Worm (Caenorhabditis elegans) whole organism, L1 larva: ENCODE measurements around the gene C45B2.2.

Source experiments
- C04F5.9 ChIP-seq: sonication (generic microtip); optimal IDR thresholded peaks from 2 replicates; lab custom pipeline; 2016; ENCODE audit warnings: missing genetic modification characterization, missing compliant biosample characterization
- Y116A8C.19 ChIP-seq: sonication (generic microtip); optimal IDR thresholded peaks from 2 replicates; lab custom pipeline; 2016; ENCODE audit warnings: missing compliant biosample characterization, missing genetic modification characterization, borderline replicate concordance
- aha-1 ChIP-seq: fragments of 150-350 bp; optimal IDR thresholded peaks from 2 replicates; lab custom pipeline; 2014; ENCODE audit warnings: missing biosample characterization, missing genetic modification characterization
- blmp-1 ChIP-seq: fragments of 150-350 bp; optimal IDR thresholded peaks from 2 replicates; lab custom pipeline; 2014; ENCODE audit warnings: missing biosample characterization, missing genetic modification characterization
- ceh-90 ChIP-seq: sonication (generic microtip); optimal IDR thresholded peaks from 2 replicates; lab custom pipeline; 2016; ENCODE audit warnings: missing genetic modification characterization, missing compliant biosample characterization
- efl-1 ChIP-seq, 4 experiments: fragments of 150-350 bp; optimal IDR thresholded peaks in 3 of 4; peaks in 1 of 4; 1 replicate in 1 of 4; 2 replicates in 3 of 4; lab custom pipeline; 2014; ENCODE audit warnings: missing biosample characterization in 2 of 4, missing genetic modification characterization in 2 of 4, missing genetic modification reagents in 2 of 4
- elt-2 ChIP-seq: sonication (generic microtip); optimal IDR thresholded peaks from 2 replicates; lab custom pipeline; 2016; ENCODE audit warnings: missing genetic modification characterization, mild to moderate bottlenecking, inconsistent platforms, missing compliant biosample characterization, missing genetic modification reagents
- elt-3 ChIP-seq, 6 experiments: fragments of 150-350 bp in 1 of 6; sonication (generic microtip); optimal IDR thresholded peaks; 2 replicates each; lab custom pipeline; 2017 to 2018; ENCODE audit warnings: missing biosample characterization in 6 of 6, missing genetic modification characterization in 6 of 6, inconsistent platforms in 1 of 6
- fkh-4 ChIP-seq: sonication (generic microtip); optimal IDR thresholded peaks from 2 replicates; lab custom pipeline; 2016; ENCODE audit warnings: missing compliant biosample characterization, missing genetic modification characterization, borderline replicate concordance
- fos-1 ChIP-seq: fragments of 150-350 bp; optimal IDR thresholded peaks from 2 replicates; lab custom pipeline; 2014; ENCODE audit warnings: missing biosample characterization, missing genetic modification characterization
- grh-1 ChIP-seq: fragments of 200-800 bp; sonication (Bioruptor generic); IDR thresholded peaks from 2 replicates; pipeline ENCODE4 v1.3.6; 2022; ENCODE audit warnings: missing genetic modification reagents, missing genetic modification characterization, missing compliant biosample characterization
- lin-13 ChIP-seq: fragments of 150-350 bp; optimal IDR thresholded peaks from 2 replicates; lab custom pipeline; 2014; ENCODE audit warnings: missing biosample characterization, missing genetic modification reagents, missing genetic modification characterization
- lin-14 ChIP-seq: fragments of 200-800 bp; sonication (Bioruptor generic); optimal IDR thresholded peaks from 2 replicates; lab custom pipeline; 2018; ENCODE audit warnings: mild to moderate bottlenecking, missing genetic modification characterization, moderate library complexity, missing compliant biosample characterization
- lin-15B ChIP-seq: fragments of 150-350 bp; sonication (generic microtip); optimal IDR thresholded peaks from 3 replicates; lab custom pipeline; 2014; ENCODE audit warnings: missing biosample characterization, missing genetic modification characterization
- lin-35 ChIP-seq, 2 experiments: fragments of 150-350 bp; optimal IDR thresholded peaks; 2 replicates each; lab custom pipeline; 2014; ENCODE audit warnings: missing biosample characterization in 2 of 2, missing genetic modification characterization in 2 of 2, missing genetic modification reagents in 2 of 2
- lin-39 ChIP-seq: fragments of 150-350 bp; optimal IDR thresholded peaks from 2 replicates; lab custom pipeline; 2014; ENCODE audit warnings: missing biosample characterization, missing genetic modification reagents, missing genetic modification characterization
- lsy-2 ChIP-seq, 2 experiments: fragments of 150-350 bp; optimal IDR thresholded peaks; 2 replicates each; lab custom pipeline; 2014; ENCODE audit warnings: missing biosample characterization in 2 of 2, missing genetic modification characterization in 2 of 2
- mab-9 ChIP-seq: fragments of 200-800 bp; sonication (Bioruptor generic); IDR thresholded peaks from 2 replicates; pipeline ENCODE4 v1.3.6; 2022; ENCODE audit warnings: missing genetic modification reagents, missing genetic modification characterization, missing compliant biosample characterization
- mef-2 ChIP-seq: fragments of 150-350 bp; optimal IDR thresholded peaks from 2 replicates; lab custom pipeline; 2014; ENCODE audit warnings: missing biosample characterization, missing genetic modification characterization
- nhr-12 ChIP-seq: sonication (generic microtip); optimal IDR thresholded peaks from 2 replicates; lab custom pipeline; 2017; ENCODE audit warnings: missing biosample characterization, missing genetic modification characterization
- nhr-20 ChIP-seq: sonication (generic microtip); optimal IDR thresholded peaks from 2 replicates; lab custom pipeline; 2016; ENCODE audit warnings: mild to moderate bottlenecking, missing genetic modification characterization, missing compliant biosample characterization
- nhr-28 ChIP-seq: fragments of 150-350 bp; optimal IDR thresholded peaks from 2 replicates; lab custom pipeline; 2014; ENCODE audit warnings: missing biosample characterization, missing genetic modification characterization
- nhr-77 ChIP-seq: fragments of 150-350 bp; optimal IDR thresholded peaks from 2 replicates; lab custom pipeline; 2014; ENCODE audit warnings: missing biosample characterization, missing genetic modification characterization
- nhr-85 ChIP-seq: sonication (generic microtip); peaks from one replicate; lab custom pipeline; 2016; ENCODE audit warnings: missing genetic modification characterization, inconsistent platforms, missing compliant biosample characterization
- nhr-90 ChIP-seq: sonication (generic microtip); optimal IDR thresholded peaks from 2 replicates; lab custom pipeline; 2016; ENCODE audit warnings: mild to moderate bottlenecking, missing genetic modification characterization, missing compliant biosample characterization; ENCODE audit not compliant: poor library complexity
- pag-3 ChIP-seq: sonication (generic microtip); optimal IDR thresholded peaks from 2 replicates; lab custom pipeline; 2017; ENCODE audit warnings: missing genetic modification characterization, mild to moderate bottlenecking, missing compliant biosample characterization, antibody characterized with exemption, borderline replicate concordance; ENCODE audit not compliant: insufficient read depth
- pax-3 ChIP-seq: fragments of 200-800 bp; sonication (Bioruptor generic); optimal IDR thresholded peaks from 2 replicates; lab custom pipeline; 2018; ENCODE audit warnings: mild to moderate bottlenecking, missing genetic modification characterization, moderate library complexity, missing compliant biosample characterization
- pqm-1 ChIP-seq: sonication (generic microtip); optimal IDR thresholded peaks from 3 replicates; lab custom pipeline; 2017; ENCODE audit warnings: missing biosample characterization, missing genetic modification characterization
- snpc-4 ChIP-seq: fragments of 150-350 bp; optimal IDR thresholded peaks from 2 replicates; lab custom pipeline; 2014; ENCODE audit warnings: missing biosample characterization, missing genetic modification characterization
- swsn-7 ChIP-seq: sonication (generic microtip); optimal IDR thresholded peaks from 2 replicates; lab custom pipeline; 2016; ENCODE audit warnings: missing genetic modification characterization, missing compliant biosample characterization
- tbx-2 ChIP-seq: sonication (generic microtip); optimal IDR thresholded peaks from 2 replicates; lab custom pipeline; 2016; ENCODE audit warnings: missing genetic modification characterization, missing compliant biosample characterization
- unc-62 ChIP-seq: fragments of 150-350 bp; optimal IDR thresholded peaks from 2 replicates; lab custom pipeline; 2014; ENCODE audit warnings: missing biosample characterization, missing genetic modification reagents, missing genetic modification characterization
- xbp-1 ChIP-seq: sonication (generic microtip); optimal IDR thresholded peaks from 2 replicates; lab custom pipeline; 2016; ENCODE audit warnings: missing genetic modification characterization, missing compliant biosample characterization
- ztf-4 ChIP-seq: fragments of 150-350 bp; optimal IDR thresholded peaks from 2 replicates; lab custom pipeline; 2014; ENCODE audit warnings: missing biosample characterization, missing genetic modification characterization

C45B2.2 gene

DNA sequence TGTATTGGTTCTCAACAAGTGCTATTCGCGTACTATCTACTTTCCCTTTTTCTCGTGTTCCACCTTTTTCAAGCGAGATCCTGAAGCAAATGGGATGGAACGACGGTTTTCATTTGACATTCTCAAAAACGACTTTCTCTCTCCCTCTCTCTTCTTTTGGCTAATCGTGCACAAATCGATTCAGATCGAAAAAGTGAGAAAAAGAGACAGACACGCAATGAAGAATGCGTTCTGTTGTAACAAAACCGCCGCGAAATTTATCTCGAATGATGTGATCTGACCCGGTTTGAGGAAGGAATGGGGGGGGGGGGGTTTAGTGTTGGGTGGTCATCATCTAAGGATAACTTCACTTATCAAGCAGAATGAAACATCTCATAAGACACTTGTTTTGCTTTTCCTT, 20.2 kb upstream of the C45B2.2 start:
- no peak for TF ChIP-seq tbx-2 (tag; lab: Kevin White, UChicago)
- peak; percentile 86 for TF ChIP-seq blmp-1 (tag; lab: Kevin White, UChicago)

DNA sequence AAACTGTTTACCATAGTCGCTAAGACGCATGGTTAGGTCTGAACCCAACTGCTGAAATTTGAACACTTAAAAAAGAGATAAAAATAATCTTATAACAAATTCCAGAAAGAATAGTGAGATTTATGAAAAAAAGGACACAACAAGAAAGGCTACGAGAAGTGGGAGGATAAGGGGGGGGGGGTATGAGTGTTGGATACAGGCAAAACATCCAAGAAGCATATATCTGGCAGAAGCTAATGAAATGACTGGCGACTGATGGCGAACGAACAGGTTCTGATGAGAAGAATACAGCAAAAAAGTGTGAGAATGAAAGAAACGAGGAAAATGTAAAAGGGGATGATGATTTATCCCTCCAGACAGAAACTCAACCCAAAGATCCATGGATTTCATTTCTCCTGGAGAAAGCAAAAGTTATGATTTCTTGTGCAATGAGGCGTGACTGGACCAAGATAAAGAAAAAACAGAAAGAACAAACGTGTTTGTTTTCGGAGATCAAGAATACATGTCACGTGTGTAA, 18.5 kb upstream of the C45B2.2 start, which contains the start of gene ptr-4:
TSS of gene ptr-4 (minus strand) at position 51 of the 517 bp plus-strand sequence.
- TF ChIP-seq lsy-2 (tag; optimal IDR thresholded peaks at IDR 0.05; lab: Kevin White, UChicago) (no peak), nhr-28 (tag; lab: Kevin White, UChicago) (no peak), fos-1 (no peak), mef-2 (no peak), Y116A8C.19 (tag; lab: Kevin White, UChicago) (no peak), ceh-90 (no peak), nhr-12 (tag; lab: Kevin White, UChicago) (no peak), pag-3 (no peak), lin-13 (no peak), grh-1 (GFP tag; lab: Robert Waterston, UW) (no peak), nhr-85 (tag; lab: Kevin White, UChicago) (no peak), C04F5.9 (tag; lab: Kevin White, UChicago) (no peak), nhr-20 (no peak), snpc-4 (tag; lab: Kevin White, UChicago) (no peak), unc-62 (GFP tag; lab: Kevin White, UChicago) (no peak), elt-2 (tag; lab: Kevin White, UChicago) (no peak), pqm-1 (tag; lab: Kevin White, UChicago) (no peak), mab-9 (GFP tag; lab: Robert Waterston, UW) (no peak), swsn-7 (tag; lab: Kevin White, UChicago) (no peak), nhr-77 (tag; lab: Kevin White, UChicago) (no peak)
- TF ChIP-seq, all 84 proteins: peak for 0

DNA sequence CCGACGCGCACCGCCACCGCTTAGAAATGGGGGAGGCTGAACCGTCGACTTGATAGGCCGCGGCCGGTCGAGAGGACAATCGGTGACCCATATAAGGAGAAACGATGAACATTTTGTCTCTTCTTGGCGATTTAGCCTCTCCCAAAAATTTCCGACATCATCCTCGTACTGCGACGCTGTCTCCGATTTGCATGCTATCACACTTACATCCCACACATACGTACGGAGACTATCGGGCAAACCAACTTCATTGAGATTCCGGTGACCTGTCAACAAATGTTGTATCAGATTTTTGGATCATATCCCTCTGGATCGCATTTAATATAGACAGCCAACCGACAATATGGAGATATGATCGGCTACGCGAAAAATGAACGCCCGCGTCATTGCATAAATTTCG, 17.9 kb upstream of the C45B2.2 start:
- TF ChIP-seq blmp-1 (tag; lab: Kevin White, UChicago) (peak; percentile 63), lin-15B (tag; lab: Kevin White, UChicago) (no peak)

DNA sequence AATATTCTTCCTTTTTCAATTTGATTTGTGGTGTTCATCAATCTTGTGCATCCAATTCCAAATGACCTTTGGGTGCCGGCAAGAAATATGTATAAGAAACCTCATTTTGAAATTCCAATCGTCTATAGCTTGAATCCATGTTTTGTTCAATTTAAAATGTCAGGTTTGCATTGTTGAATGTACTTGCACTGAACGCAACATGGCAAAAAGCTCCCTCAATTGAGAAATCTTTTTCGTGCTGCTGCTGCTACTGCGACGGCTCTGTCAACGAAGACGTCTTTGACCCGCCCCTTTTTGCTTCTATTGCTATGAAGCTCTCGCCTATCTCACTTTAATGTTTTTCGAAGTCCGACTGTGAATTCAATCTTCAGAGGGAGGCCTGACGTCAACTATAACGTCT, 9.3 kb upstream of the C45B2.2 start, which contains the start of gene lgc-58:
TSS of gene lgc-58 (plus strand) at position 301 of the 400 bp plus-strand sequence.
- no peak for TF ChIP-seq aha-1 (tag; lab: Kevin White, UChicago)
- TF ChIP-seq, all 84 proteins: peak for 0

DNA sequence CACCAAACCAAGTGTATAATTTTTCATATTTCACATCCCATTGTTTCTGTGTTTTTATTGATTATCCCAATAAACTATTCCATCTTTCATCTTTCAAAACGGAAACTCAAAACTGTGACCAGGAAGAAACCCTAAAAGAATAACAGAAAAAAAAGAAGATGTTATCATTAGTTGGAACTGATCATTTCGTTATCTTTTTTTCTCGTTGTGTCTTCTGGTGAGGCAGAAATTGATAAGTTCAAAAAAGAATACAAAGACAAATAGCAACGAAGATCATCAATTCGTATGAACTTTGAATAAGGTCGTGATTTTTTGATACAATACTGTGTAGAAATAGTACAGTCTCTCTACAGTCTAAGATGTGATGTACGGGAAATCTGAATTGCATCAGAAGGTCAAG, 2.7 kb upstream of the C45B2.2 start:
- TF ChIP-seq xbp-1 (no peak), fos-1 (no peak), ztf-4 (no peak), lin-14 (GFP tag; lab: Kevin White, UChicago) (peak; percentile 48), lin-39 (tag; lab: Kevin White, UChicago) (no peak), lin-35 (GFP tag; optimal IDR thresholded peaks at IDR 0.05; lab: Kevin White, UChicago) (peak in 1 of 2 experiments; percentile 14), elt-3 (tag; optimal IDR thresholded peaks at IDR 0.05; lab: Kevin White, UChicago) (peak in 3 of 6 experiments; percentile 41 to 72 (median 66)), nhr-20 (peak; percentile 15), blmp-1 (tag; lab: Kevin White, UChicago) (peak; percentile 44), elt-2 (tag; lab: Kevin White, UChicago) (peak; percentile 38)

DNA sequence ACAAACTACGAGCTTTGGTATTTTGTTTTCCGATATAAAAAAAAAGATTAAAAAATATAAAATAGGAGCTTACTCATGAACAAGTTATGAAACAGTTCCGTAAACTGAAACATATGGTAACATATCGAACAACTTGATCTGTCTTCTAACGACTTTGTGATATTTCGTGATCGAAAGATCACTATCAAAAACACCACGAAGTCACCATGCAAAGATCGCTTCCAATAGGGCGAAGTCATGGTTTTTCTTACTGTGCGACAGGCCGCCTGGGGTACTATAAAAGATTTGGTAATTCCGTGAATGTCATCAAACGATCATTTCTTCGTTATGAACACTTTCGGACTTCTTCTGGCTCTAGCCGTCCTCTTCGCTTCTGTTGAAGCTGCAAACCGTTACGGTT, 1.9 kb upstream of the C45B2.2 start, which contains the start of gene C45B2.3:
TSS of gene C45B2.3 (plus strand) at position 301 of the 400 bp plus-strand sequence.
- TF ChIP-seq fkh-4 (tag; lab: Kevin White, UChicago) (no peak), nhr-90 (tag; lab: Kevin White, UChicago) (no peak), pax-3 (tag; lab: Kevin White, UChicago) (no peak), efl-1 (optimal IDR thresholded peaks at IDR 0.05; lab: Kevin White, UChicago) (no peak), efl-1 (GFP tag; optimal IDR thresholded peaks at IDR 0.05 in 1 of 2; lab: Kevin White, UChicago) (no peak)
- TF ChIP-seq, all 84 proteins: peak for 0
